Fruit fly (Drosophila melanogaster) whole organism, prepupa: ENCODE measurements around the gene Mics1.
A peak's percentile ranks its signal among the peaks of the same experiment; 100 is the strongest.

Experiments used
- CG10631 ChIP-seq: fragments of 200-800 bp; sonication (Bioruptor generic); optimal IDR thresholded peaks from 2 replicates; lab custom pipeline; 2016; ENCODE audit warnings: missing biosample characterization, missing genetic modification characterization
- CG10669 ChIP-seq: fragments of 200-800 bp; sonication (Bioruptor generic); optimal IDR thresholded peaks from 3 replicates; lab custom pipeline; 2018; ENCODE audit warnings: missing biosample characterization, mild to moderate bottlenecking, missing genetic modification characterization, moderate library complexity
- CG11294 ChIP-seq: fragments of 200-800 bp; sonication (Bioruptor generic); IDR thresholded peaks from 2 replicates; pipeline ENCODE4 v1.3.6; 2022; ENCODE audit warnings: missing biosample characterization, missing genetic modification characterization
- CG11762 ChIP-seq: fragments of 200-800 bp; sonication (Bioruptor generic); optimal IDR thresholded peaks from 3 replicates; lab custom pipeline; 2016; ENCODE audit warnings: missing biosample characterization, missing genetic modification characterization; ENCODE audit not compliant: insufficient read depth
- CG1621 ChIP-seq: fragments of 200-800 bp; sonication (Bioruptor generic); optimal IDR thresholded peaks from 3 replicates; lab custom pipeline; 2018; ENCODE audit warnings: missing biosample characterization, mild to moderate bottlenecking, missing genetic modification characterization
- CG3032 ChIP-seq: fragments of 200-800 bp; optimal IDR thresholded peaks from 2 replicates; lab custom pipeline; 2019; ENCODE audit warnings: missing biosample characterization, mild to moderate bottlenecking, missing genetic modification characterization, moderate library complexity
- CG32006 ChIP-seq: fragments of 200-800 bp; sonication (Bioruptor generic); optimal IDR thresholded peaks from 3 replicates; lab custom pipeline; 2017; ENCODE audit warnings: missing biosample characterization, mild to moderate bottlenecking, missing genetic modification characterization
- CG34406 ChIP-seq: fragments of 200-800 bp; sonication (Bioruptor generic); optimal IDR thresholded peaks from 3 replicates; lab custom pipeline; 2016; ENCODE audit warnings: missing biosample characterization, missing genetic modification characterization
- CG3919 ChIP-seq: fragments of 200-800 bp; sonication (Bioruptor generic); optimal IDR thresholded peaks from 3 replicates; lab custom pipeline; 2016; ENCODE audit warnings: missing biosample characterization, missing genetic modification characterization
- CG4318 ChIP-seq: fragments of 200-800 bp; sonication (Bioruptor generic); optimal IDR thresholded peaks from 3 replicates; lab custom pipeline; 2017; ENCODE audit warnings: missing biosample characterization, mild to moderate bottlenecking, missing genetic modification characterization
- CG6163 ChIP-seq: fragments of 200-800 bp; sonication (Bioruptor generic); IDR thresholded peaks from 3 replicates; pipeline ENCODE4 v1.3.6; 2022; ENCODE audit warnings: missing biosample characterization, missing genetic modification characterization
- CG6792 ChIP-seq: fragments of 200-800 bp; sonication (Bioruptor generic); optimal IDR thresholded peaks from 3 replicates; lab custom pipeline; 2016; ENCODE audit warnings: missing biosample characterization, missing genetic modification characterization
- CG6854 ChIP-seq: fragments of 200-800 bp; sonication (Bioruptor generic); optimal IDR thresholded peaks from 2 replicates; lab custom pipeline; 2017; ENCODE audit warnings: missing biosample characterization, mild to moderate bottlenecking, missing genetic modification characterization
- CG7368 ChIP-seq: fragments of 200-800 bp; sonication (Bioruptor generic); optimal IDR thresholded peaks from 3 replicates; lab custom pipeline; 2016; ENCODE audit warnings: missing biosample characterization, missing genetic modification characterization
- CG8319 ChIP-seq: fragments of 200-800 bp; sonication (Bioruptor generic); optimal IDR thresholded peaks from 3 replicates; lab custom pipeline; 2016; ENCODE audit warnings: missing biosample characterization, missing genetic modification characterization
- CG8632 ChIP-seq: fragments of 200-800 bp; sonication (Bioruptor generic); optimal IDR thresholded peaks from 3 replicates; lab custom pipeline; 2016; ENCODE audit warnings: missing biosample characterization, missing genetic modification characterization
- CG9139 ChIP-seq: fragments of 200-800 bp; sonication (Bioruptor generic); optimal IDR thresholded peaks from 3 replicates; lab custom pipeline; 2017; ENCODE audit warnings: missing biosample characterization, mild to moderate bottlenecking, missing genetic modification characterization
- Eip75B ChIP-seq: fragments of 200-800 bp; sonication (Bioruptor generic); optimal IDR thresholded peaks from 3 replicates; lab custom pipeline; 2016; ENCODE audit warnings: missing biosample characterization, missing genetic modification characterization
- Eip78C ChIP-seq: fragments of 200-800 bp; sonication (Bioruptor generic); peaks from one replicate; lab custom pipeline; 2016; ENCODE audit warnings: missing biosample characterization, missing genetic modification characterization
- Eip93F ChIP-seq: fragments of 200-800 bp; sonication (Bioruptor generic); optimal IDR thresholded peaks from 2 replicates; lab custom pipeline; 2016; ENCODE audit warnings: missing biosample characterization, mild to moderate bottlenecking, missing genetic modification characterization
- Ets21C ChIP-seq: fragments of 200-800 bp; sonication (Bioruptor generic); optimal IDR thresholded peaks from 3 replicates; lab custom pipeline; 2016; ENCODE audit warnings: missing biosample characterization, missing genetic modification characterization
- Ets96B ChIP-seq: fragments of 200-800 bp; optimal IDR thresholded peaks from 2 replicates; lab custom pipeline; 2019; ENCODE audit warnings: missing biosample characterization, mild to moderate bottlenecking, missing genetic modification characterization, moderate library complexity
- Gug ChIP-seq: fragments of 200-800 bp; sonication (Bioruptor generic); IDR thresholded peaks from 2 replicates; pipeline ENCODE4 v1.3.6; 2022; ENCODE audit warnings: missing biosample characterization, missing genetic modification characterization
- Hr38 ChIP-seq: sonication (Bioruptor generic); optimal IDR thresholded peaks from 2 replicates; lab custom pipeline; 2016; ENCODE audit warnings: missing biosample characterization, missing genetic modification characterization
- Hr39 ChIP-seq: fragments of 200-800 bp; sonication (Bioruptor generic); optimal IDR thresholded peaks from 2 replicates; lab custom pipeline; 2016; ENCODE audit warnings: missing biosample characterization, missing genetic modification characterization
- Lpt ChIP-seq: fragments of 200-800 bp; sonication (Bioruptor generic); optimal IDR thresholded peaks from 3 replicates; lab custom pipeline; 2016; ENCODE audit warnings: missing biosample characterization, missing genetic modification characterization
- Met ChIP-seq: fragments of 200-800 bp; sonication (Bioruptor generic); optimal IDR thresholded peaks from 3 replicates; lab custom pipeline; 2016; ENCODE audit warnings: missing biosample characterization, missing genetic modification characterization
- Smox ChIP-seq: fragments of 200-800 bp; sonication (Bioruptor generic); optimal IDR thresholded peaks from 3 replicates; lab custom pipeline; 2016; ENCODE audit warnings: missing biosample characterization, missing genetic modification characterization
- Sox102F ChIP-seq: fragments of 200-800 bp; sonication (Bioruptor generic); optimal IDR thresholded peaks from 2 replicates; lab custom pipeline; 2016; ENCODE audit warnings: missing biosample characterization, mild to moderate bottlenecking, missing genetic modification characterization
- Sox14 ChIP-seq: fragments of 200-800 bp; sonication (Bioruptor generic); optimal IDR thresholded peaks from 3 replicates; lab custom pipeline; 2016; ENCODE audit warnings: missing biosample characterization, missing genetic modification characterization
- Sox15 ChIP-seq: fragments of 200-800 bp; sonication (Bioruptor generic); optimal IDR thresholded peaks from 3 replicates; lab custom pipeline; 2016; ENCODE audit warnings: missing biosample characterization, missing genetic modification characterization
- acj6 ChIP-seq: fragments of 200-800 bp; sonication (Bioruptor generic); optimal IDR thresholded peaks from 3 replicates; lab custom pipeline; 2016; ENCODE audit warnings: missing biosample characterization, missing genetic modification characterization
- cyc ChIP-seq: fragments of 200-800 bp; sonication (Bioruptor generic); optimal IDR thresholded peaks from 3 replicates; lab custom pipeline; 2016; ENCODE audit warnings: missing biosample characterization, missing genetic modification characterization
- dac ChIP-seq: fragments of 200-800 bp; sonication (Bioruptor generic); optimal IDR thresholded peaks from 2 replicates; lab custom pipeline; 2017; ENCODE audit warnings: missing biosample characterization, mild to moderate bottlenecking, missing genetic modification characterization
- dsx ChIP-seq: fragments of 200-800 bp; optimal IDR thresholded peaks from 3 replicates; lab custom pipeline; 2019; ENCODE audit warnings: missing biosample characterization, mild to moderate bottlenecking, missing genetic modification characterization, moderate library complexity; ENCODE audit not compliant: poor library complexity, severe bottlenecking
- eg ChIP-seq: fragments of 200-800 bp; sonication (Bioruptor generic); IDR thresholded peaks from 3 replicates; pipeline ENCODE4 v1.3.6; 2022; ENCODE audit warnings: missing biosample characterization, missing genetic modification characterization
- esn ChIP-seq: fragments of 200-800 bp; sonication (Bioruptor generic); optimal IDR thresholded peaks from 2 replicates; lab custom pipeline; 2016; ENCODE audit warnings: missing biosample characterization, mild to moderate bottlenecking, missing genetic modification characterization, moderate library complexity
- fd59A ChIP-seq: fragments of 200-800 bp; sonication (Bioruptor generic); optimal IDR thresholded peaks from 2 replicates; lab custom pipeline; 2017; ENCODE audit warnings: missing biosample characterization, mild to moderate bottlenecking, missing genetic modification characterization, missing genetic modification reagents
- fkh ChIP-seq: fragments of 200-800 bp; sonication (Bioruptor generic); optimal IDR thresholded peaks from 3 replicates; lab custom pipeline; 2017; ENCODE audit warnings: missing biosample characterization, mild to moderate bottlenecking, missing genetic modification characterization, moderate library complexity
- lz ChIP-seq: fragments of 200-800 bp; sonication (Bioruptor generic); optimal IDR thresholded peaks from 3 replicates; lab custom pipeline; 2016; ENCODE audit warnings: missing biosample characterization, missing genetic modification characterization
- net ChIP-seq: fragments of 200-800 bp; sonication (Bioruptor generic); optimal IDR thresholded peaks from 3 replicates; lab custom pipeline; 2016; ENCODE audit warnings: missing biosample characterization, missing genetic modification characterization
- salr ChIP-seq, 2 experiments: fragments of 200-800 bp; sonication (Bioruptor generic); optimal IDR thresholded peaks; 3 replicates each; lab custom pipeline; 2016 to 2018; ENCODE audit warnings: missing biosample characterization in 2 of 2, missing genetic modification characterization in 2 of 2, mild to moderate bottlenecking in 1 of 2
- svp ChIP-seq: fragments of 200-800 bp; sonication (Bioruptor generic); peaks from one replicate; lab custom pipeline; 2016; ENCODE audit warnings: missing biosample characterization, missing genetic modification characterization
- topi ChIP-seq: fragments of 200-800 bp; sonication (Bioruptor generic); optimal IDR thresholded peaks from 3 replicates; lab custom pipeline; 2016; ENCODE audit warnings: missing biosample characterization, missing genetic modification characterization
- vri ChIP-seq: fragments of 200-800 bp; sonication (Bioruptor generic); optimal IDR thresholded peaks from 3 replicates; lab custom pipeline; 2016; ENCODE audit warnings: missing biosample characterization, mild to moderate bottlenecking, missing genetic modification characterization

Mics1 gene

DNA sequence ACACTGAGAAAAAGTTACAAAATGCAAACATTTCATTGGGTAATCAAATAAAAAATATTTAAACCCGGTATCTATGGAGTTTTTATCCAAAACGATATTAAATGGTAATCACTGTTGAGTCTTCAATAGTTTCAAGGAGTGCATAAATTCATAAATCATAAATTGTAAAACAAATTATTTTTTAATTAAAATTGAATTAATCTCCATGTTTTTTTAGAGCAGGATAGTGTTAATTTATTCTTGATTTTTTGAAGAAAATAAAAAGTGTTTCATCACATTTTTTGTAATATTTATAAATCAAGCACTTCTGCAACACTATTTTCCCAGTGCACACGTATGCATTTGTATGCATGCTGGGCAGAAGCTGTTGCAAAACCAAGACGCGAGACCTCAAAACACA is 11.3 kb downstream of the Mics1 start (continued):
- TF ChIP-seq fkh (GFP tag; lab: Kevin White, UChicago), result no peak
- TF ChIP-seq CG1621 (tag; lab: Kevin White, UChicago), result no peak
- TF ChIP-seq Sox102F (GFP tag; lab: Kevin White, UChicago), result peak; percentile 45
- TF ChIP-seq CG32006, result peak; percentile 95
- peak; percentile 78 for TF ChIP-seq Smox (GFP tag; lab: Kevin White, UChicago)
- peak; percentile 75 for TF ChIP-seq CG3919 (GFP tag; lab: Kevin White, UChicago)
- peak; percentile 79 for TF ChIP-seq topi (GFP tag; lab: Kevin White, UChicago)
- peak; percentile 55 for TF ChIP-seq Ets21C (GFP tag; lab: Kevin White, UChicago)
- TF ChIP-seq Eip93F, result no peak
- TF ChIP-seq Gug (GFP tag; lab: Robert Waterston, UW), result peak; percentile 71
- TF ChIP-seq Ets96B, result peak; percentile 65
- peak; percentile 69 for TF ChIP-seq CG6792 (GFP tag; lab: Kevin White, UChicago)
- peak; percentile 71 for TF ChIP-seq Sox15
- peak; percentile 78 for TF ChIP-seq CG8632 (GFP tag; lab: Kevin White, UChicago)
- peak; percentile 71 for TF ChIP-seq Sox14 (GFP tag; lab: Kevin White, UChicago)
- peak; percentile 26 for TF ChIP-seq vri
- peak; percentile 70 for TF ChIP-seq lz (GFP tag; lab: Kevin White, UChicago)

DNA sequence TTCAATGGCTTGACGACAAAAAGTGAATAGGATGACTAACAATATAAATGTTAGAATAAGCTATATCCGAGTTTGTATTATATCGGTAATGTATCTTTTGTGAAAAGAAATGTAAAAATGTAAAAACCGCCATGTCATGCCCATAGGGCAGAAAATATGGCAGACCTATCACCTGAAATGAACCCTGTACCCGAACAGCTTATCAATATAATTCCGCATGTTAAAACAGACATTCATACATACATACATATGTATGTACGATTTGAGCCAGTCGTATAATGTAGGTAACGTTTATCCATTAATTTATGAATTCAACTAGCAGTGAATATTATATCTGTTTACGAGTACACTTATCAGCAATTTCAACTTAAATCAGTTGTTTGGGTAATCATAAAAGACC is 12.3 kb downstream of the Mics1 start:
- no peak for TF ChIP-seq vri
- no peak for TF ChIP-seq CG7368 (GFP tag; lab: Kevin White, UChicago)
- no peak for TF ChIP-seq CG8632 (GFP tag; lab: Kevin White, UChicago)
- TF ChIP-seq svp (GFP tag; lab: Kevin White, UChicago), result peak; percentile 89
- TF ChIP-seq CG6854 (GFP tag; lab: Kevin White, UChicago), result no peak
- no peak for TF ChIP-seq net (GFP tag; lab: Kevin White, UChicago)

DNA sequence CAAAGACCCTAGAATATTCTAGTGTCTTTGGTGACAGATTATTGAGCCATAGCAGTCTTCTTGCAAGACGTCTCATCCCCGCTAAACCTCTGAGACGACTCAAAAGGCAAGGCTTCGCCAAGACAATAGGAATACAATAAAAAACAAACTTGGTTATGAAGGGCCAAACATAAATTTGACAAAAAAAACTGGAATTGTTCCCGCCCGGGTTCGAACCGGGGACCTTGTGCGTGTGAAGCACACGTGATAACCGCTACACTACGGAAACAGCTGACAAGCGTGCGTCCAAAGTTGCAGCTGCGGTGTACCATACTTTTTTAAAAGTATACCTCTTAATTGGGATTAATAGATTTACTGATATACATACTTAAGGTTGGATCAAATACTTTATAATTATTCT is 26.5 kb downstream of the Mics1 start:
- TF ChIP-seq cyc (GFP tag; lab: Kevin White, UChicago) (no peak), Eip93F (no peak), Hr38 (GFP tag; lab: Kevin White, UChicago) (no peak), dac (no peak), Eip78C (GFP tag; lab: Kevin White, UChicago) (no peak), CG34406 (GFP tag; lab: Kevin White, UChicago) (no peak), svp (GFP tag; lab: Kevin White, UChicago) (no peak), CG10631 (GFP tag; lab: Kevin White, UChicago) (no peak), CG9139 (no peak), CG10669 (GFP tag; lab: Kevin White, UChicago) (no peak), Ets21C (GFP tag; lab: Kevin White, UChicago) (no peak), dsx (GFP tag; lab: Kevin White, UChicago) (no peak), fd59A (GFP tag; lab: Kevin White, UChicago) (no peak), CG11294 (GFP tag; lab: Robert Waterston, UW) (no peak), CG6163 (GFP tag; lab: Robert Waterston, UW) (no peak), CG4318 (GFP tag; lab: Kevin White, UChicago) (no peak), Smox (GFP tag; lab: Kevin White, UChicago) (no peak), CG3032 (no peak), lz (GFP tag; lab: Kevin White, UChicago) (no peak), Eip75B (GFP tag; lab: Kevin White, UChicago) (no peak)
- TF ChIP-seq, all 60 proteins: peak for 0

- no peak for TF ChIP-seq acj6 (GFP tag; lab: Kevin White, UChicago)
- no peak for TF ChIP-seq CG10631 (GFP tag; lab: Kevin White, UChicago)
- TF ChIP-seq esn (GFP tag; lab: Kevin White, UChicago), result peak; percentile 59
- TF ChIP-seq Met, result peak; percentile 63
- TF ChIP-seq Hr38 (GFP tag; lab: Kevin White, UChicago), result no peak
- peak; percentile 36 for TF ChIP-seq CG11294 (GFP tag; lab: Robert Waterston, UW)
- peak; percentile 16 for TF ChIP-seq Hr39
- peak; percentile 61 for TF ChIP-seq Lpt
- TF ChIP-seq CG8319 (GFP tag; lab: Kevin White, UChicago), result no peak
- TF ChIP-seq dac, result no peak
- TF ChIP-seq salr (GFP tag; optimal IDR thresholded peaks at IDR 0.05; lab: Kevin White, UChicago), result peak in 1 of 2 experiments; percentile 65
- peak; percentile 13 for TF ChIP-seq CG32006
- no peak for TF ChIP-seq CG11762
- TF ChIP-seq eg (GFP tag; lab: Robert Waterston, UW), result peak; percentile 76
- peak; percentile 96 for TF ChIP-seq svp (GFP tag; lab: Kevin White, UChicago)
- peak; percentile 56 for TF ChIP-seq Eip78C (GFP tag; lab: Kevin White, UChicago)
- peak; percentile 50 for TF ChIP-seq topi (GFP tag; lab: Kevin White, UChicago)
- TF ChIP-seq CG3032, result peak; percentile 48
- TF ChIP-seq net (GFP tag; lab: Kevin White, UChicago), result peak; percentile 40
- peak; percentile 45 for TF ChIP-seq CG10669 (GFP tag; lab: Kevin White, UChicago)
- TF ChIP-seq Sox102F (GFP tag; lab: Kevin White, UChicago), result peak; percentile 46
Measured at dm6 chr3R:7474616-7475120, 27.5 kb downstream of the Mics1 start.
